Worm (Caenorhabditis elegans) whole organism, L1 larva: ENCODE results near the gene nspd-7.

ENCODE experiments used
- ceh-82 ChIP-seq, 3 experiments: fragments of 150-350 bp in 1 of 3; sonication (generic microtip) in 2 of 3; optimal IDR thresholded peaks; 2 replicates each; lab custom pipeline; 2014 to 2017; ENCODE audit warnings: missing biosample characterization in 3 of 3, missing genetic modification characterization in 3 of 3
- hlh-17 ChIP-seq: fragments of 200-800 bp; sonication (Bioruptor generic); optimal IDR thresholded peaks from 2 replicates; lab custom pipeline; 2018; ENCODE audit warnings: missing genetic modification characterization, mild to moderate bottlenecking, missing compliant biosample characterization, moderate library complexity, borderline replicate concordance
- hlh-4 ChIP-seq: sonication (generic microtip); optimal IDR thresholded peaks from 2 replicates; lab custom pipeline; 2016; ENCODE audit warnings: mild to moderate bottlenecking, missing genetic modification characterization, missing compliant biosample characterization
- nhr-11 ChIP-seq: fragments of 150-350 bp; optimal IDR thresholded peaks from 2 replicates; lab custom pipeline; 2014; ENCODE audit warnings: missing biosample characterization, missing genetic modification characterization
- nhr-12 ChIP-seq: sonication (generic microtip); optimal IDR thresholded peaks from 2 replicates; lab custom pipeline; 2017; ENCODE audit warnings: missing biosample characterization, missing genetic modification characterization
- nhr-28 ChIP-seq: fragments of 150-350 bp; optimal IDR thresholded peaks from 2 replicates; lab custom pipeline; 2014; ENCODE audit warnings: missing biosample characterization, missing genetic modification characterization
- nhr-77 ChIP-seq: fragments of 150-350 bp; optimal IDR thresholded peaks from 2 replicates; lab custom pipeline; 2014; ENCODE audit warnings: missing biosample characterization, missing genetic modification characterization
- pqm-1 ChIP-seq: sonication (generic microtip); optimal IDR thresholded peaks from 3 replicates; lab custom pipeline; 2017; ENCODE audit warnings: missing biosample characterization, missing genetic modification characterization
- unc-62 ChIP-seq: fragments of 150-350 bp; optimal IDR thresholded peaks from 2 replicates; lab custom pipeline; 2014; ENCODE audit warnings: missing biosample characterization, missing genetic modification reagents, missing genetic modification characterization

- TF ChIP-seq pqm-1 (tag; lab: Kevin White, UChicago) (no peak), nhr-12 (no peak), unc-62 (no peak), hlh-4 (tag; lab: Kevin White, UChicago) (no peak), nhr-77 (tag; lab: Kevin White, UChicago) (no peak), nhr-28 (tag; lab: Kevin White, UChicago) (no peak), nhr-11 (tag; lab: Kevin White, UChicago) (no peak), hlh-17 (GFP tag; lab: Kevin White, UChicago) (no peak), ceh-82 (tag; optimal IDR thresholded peaks at IDR 0.05; lab: Kevin White, UChicago) (no peak)
Measured at ce11 chrIV:10230971-10231370, 38.0 kb downstream of the nspd-7 start, which contains the start of gene F01G10.5.
